Worm (Caenorhabditis elegans): ENCODE results near the gene gpa-2.

ce11 chrV:8413432-8414021 lies 42.7 kb downstream of the gpa-2 start, which contains the start of gene vha-18:
- TF ChIP-seq dpl-1 (GFP tag; optimal IDR thresholded peaks at IDR 0.05) (no peak), rnt-1 (tag; optimal IDR thresholded peaks at IDR 0.05) (no peak), lin-13 (GFP tag; optimal IDR thresholded peaks at IDR 0.05) (no peak)

Data from whole organism, L1 larva.